Worm (Caenorhabditis elegans): ENCODE results near the gene lys-1.

The lys-1 gene

DNA sequence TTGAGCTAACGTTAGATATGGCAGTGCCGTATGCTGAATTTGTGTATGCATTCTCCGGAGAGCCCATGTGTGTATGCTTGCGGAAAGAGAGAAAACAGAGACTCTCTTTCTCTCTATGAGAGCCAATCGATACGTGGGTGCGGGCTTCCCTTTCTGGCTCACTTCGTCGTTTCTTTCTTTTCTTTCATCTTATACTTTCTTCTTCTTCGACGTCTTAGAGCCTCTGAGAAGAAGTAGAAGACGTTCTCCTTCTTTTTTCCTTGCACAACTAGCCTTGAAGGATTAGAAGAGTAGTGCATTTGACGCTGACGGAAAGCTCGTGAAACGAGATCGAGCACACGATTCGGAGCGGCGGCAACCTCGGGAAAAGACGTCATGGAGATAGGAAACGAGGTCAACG, 3.9 kb upstream of the lys-1 start:
- TF ChIP-seq ama-1 (optimal IDR thresholded peaks at IDR 0.05) = no peak
- TF ChIP-seq ZK546.5 (tag; optimal IDR thresholded peaks at IDR 0.05) = no peak
- peak; percentile 62 for TF ChIP-seq nhr-6 (tag; optimal IDR thresholded peaks at IDR 0.05)
- peak; percentile 25 for TF ChIP-seq Y55F3AM.14 (GFP tag; optimal IDR thresholded peaks at IDR 0.05)
- TF ChIP-seq blmp-1 (tag; optimal IDR thresholded peaks at IDR 0.05; ENCODE audit: insufficient read depth) = no peak
- TF ChIP-seq sma-9 (GFP tag; optimal IDR thresholded peaks at IDR 0.05) = peak; percentile 60
- no peak for TF ChIP-seq sma-9 (tag; optimal IDR thresholded peaks at IDR 0.05)
- TF ChIP-seq nhr-237 (tag; optimal IDR thresholded peaks at IDR 0.05) = no peak
- TF ChIP-seq R02D3.7 (tag; optimal IDR thresholded peaks at IDR 0.05) = no peak
- TF ChIP-seq skn-1 (tag; optimal IDR thresholded peaks at IDR 0.05) = no peak
- TF ChIP-seq ztf-1 (GFP tag; conservative IDR thresholded peaks at IDR 0.05) = no peak
- peak; percentile 73 for TF ChIP-seq zag-1 (tag; optimal IDR thresholded peaks at IDR 0.05)
- TF ChIP-seq lsy-2 (tag; optimal IDR thresholded peaks at IDR 0.05) = peak in 1 of 2 experiments; percentile 67
- TF ChIP-seq elt-3 (tag; optimal IDR thresholded peaks at IDR 0.05) = no peak
- no peak for TF ChIP-seq unc-39 (tag; optimal IDR thresholded peaks at IDR 0.05)
- TF ChIP-seq gmeb-1 (tag; optimal IDR thresholded peaks at IDR 0.05) = no peak
- no peak for TF ChIP-seq lin-39 (tag; optimal IDR thresholded peaks at IDR 0.05)
- TF ChIP-seq mab-5 (tag; optimal IDR thresholded peaks at IDR 0.05) = peak; percentile 14
- TF ChIP-seq dmd-4 (tag; optimal IDR thresholded peaks at IDR 0.05) = no peak
- TF ChIP-seq nhr-25 (tag; optimal IDR thresholded peaks at IDR 0.05) = no peak
- TF ChIP-seq lin-11 (tag; optimal IDR thresholded peaks at IDR 0.05) = peak; percentile 22
- TF ChIP-seq fos-1 (tag; optimal IDR thresholded peaks at IDR 0.05) = no peak
- TF ChIP-seq mdl-1 (tag; optimal IDR thresholded peaks at IDR 0.05) = peak in 1 of 2 experiments; percentile 74
- no peak for TF ChIP-seq nhr-11 (tag; optimal IDR thresholded peaks at IDR 0.05)
- no peak for TF ChIP-seq elt-1 (tag; optimal IDR thresholded peaks at IDR 0.05)
- TF ChIP-seq nhr-12 (tag; optimal IDR thresholded peaks at IDR 0.05) = no peak
- peak; percentile 46 for TF ChIP-seq crh-2 (tag; optimal IDR thresholded peaks at IDR 0.05)
- no peak for TF ChIP-seq ztf-11 (tag; optimal IDR thresholded peaks at IDR 0.05)
- no peak for TF ChIP-seq nhr-23 (tag; optimal IDR thresholded peaks at IDR 0.05)
- peak; percentile 78 for TF ChIP-seq C34F6.9 (tag; optimal IDR thresholded peaks at IDR 0.05)
- TF ChIP-seq unc-62 (GFP tag; optimal IDR thresholded peaks at IDR 0.05) = no peak
- TF ChIP-seq lin-13 (GFP tag; optimal IDR thresholded peaks at IDR 0.05) = peak; percentile 40
- peak; percentile 62 for TF ChIP-seq F13H6.1 (tag; optimal IDR thresholded peaks at IDR 0.05)
- TF ChIP-seq nhr-10 (tag; optimal IDR thresholded peaks at IDR 0.05) = no peak
- TF ChIP-seq nhr-21 (tag; optimal IDR thresholded peaks at IDR 0.05) = no peak
- peak; percentile 37 for TF ChIP-seq ztf-4 (tag; optimal IDR thresholded peaks at IDR 0.05)
- no peak for TF ChIP-seq ceh-82 (tag; optimal IDR thresholded peaks at IDR 0.05)
- peak; percentile 87 for TF ChIP-seq unc-55 (GFP tag; optimal IDR thresholded peaks at IDR 0.05)
- TF ChIP-seq aly-2 (tag; optimal IDR thresholded peaks at IDR 0.05) = no peak
- TF ChIP-seq sma-3 (GFP tag; optimal IDR thresholded peaks at IDR 0.05) = no peak
- TF ChIP-seq alr-1 (tag; optimal IDR thresholded peaks at IDR 0.05) = peak; percentile 25
- no peak for TF ChIP-seq ceh-16 (tag; optimal IDR thresholded peaks at IDR 0.05)
- peak; percentile 15 for TF ChIP-seq snpc-4 (tag; optimal IDR thresholded peaks at IDR 0.05)
- TF ChIP-seq sem-4 (tag; optimal IDR thresholded peaks at IDR 0.05) = no peak
- TF ChIP-seq egl-27 (tag; optimal IDR thresholded peaks at IDR 0.05) = peak; percentile 36
- TF ChIP-seq nhr-77 (tag; optimal IDR thresholded peaks at IDR 0.05) = no peak
- TF ChIP-seq mbf-1 (tag; optimal IDR thresholded peaks at IDR 0.05) = no peak
- peak; percentile 73 for TF ChIP-seq nhr-129 (tag; optimal IDR thresholded peaks at IDR 0.05)
- TF ChIP-seq peb-1 (tag; optimal IDR thresholded peaks at IDR 0.05) = no peak
